Worm (Caenorhabditis elegans) whole organism, mixed stage, embryonic: Measurements from ENCODE around the gene nhr-120.

Experiments used
- M03D4.4 ChIP-seq: sonication (generic microtip); optimal IDR thresholded peaks from 2 replicates; lab custom pipeline; 2017; ENCODE audit warnings: mild to moderate bottlenecking, missing genetic modification characterization, missing compliant biosample characterization
- bed-3 ChIP-seq: fragments of 200-800 bp; sonication (Bioruptor generic); optimal IDR thresholded peaks from 3 replicates; lab custom pipeline; 2018; ENCODE audit warnings: mild to moderate bottlenecking, missing genetic modification characterization, moderate library complexity, missing compliant biosample characterization
- ceh-39 ChIP-seq: fragments of 150-350 bp; optimal IDR thresholded peaks from 2 replicates; lab custom pipeline; 2014; ENCODE audit warnings: missing biosample characterization, missing genetic modification characterization
- ceh-43 ChIP-seq: fragments of 200-800 bp; sonication (Bioruptor generic); optimal IDR thresholded peaks from 2 replicates; lab custom pipeline; 2018; ENCODE audit warnings: mild to moderate bottlenecking, missing genetic modification characterization, moderate library complexity, missing compliant biosample characterization
- ceh-83 ChIP-seq: fragments of 200-800 bp; sonication (Bioruptor generic); optimal IDR thresholded peaks from 2 replicates; lab custom pipeline; 2018; ENCODE audit warnings: mild to moderate bottlenecking, missing genetic modification characterization, missing compliant biosample characterization
- ces-1 ChIP-seq: fragments of 150-350 bp; optimal IDR thresholded peaks from 2 replicates; lab custom pipeline; 2014; ENCODE audit warnings: missing biosample characterization, missing genetic modification reagents, missing genetic modification characterization
- elt-1 ChIP-seq: sonication (generic microtip); optimal IDR thresholded peaks from 2 replicates; lab custom pipeline; 2017; ENCODE audit warnings: missing genetic modification characterization, mild to moderate bottlenecking, missing compliant biosample characterization, antibody characterized with exemption, moderate library complexity, borderline replicate concordance; ENCODE audit not compliant: insufficient read depth
- flh-1 ChIP-seq: fragments of 200-800 bp; sonication (Bioruptor generic); optimal IDR thresholded peaks from 2 replicates; lab custom pipeline; 2018; ENCODE audit warnings: mild to moderate bottlenecking, missing genetic modification characterization, moderate library complexity, missing compliant biosample characterization
- hlh-1 ChIP-seq: fragments of 150-350 bp; optimal IDR thresholded peaks from 2 replicates; lab custom pipeline; 2014; ENCODE audit warnings: missing biosample characterization, missing genetic modification reagents, missing genetic modification characterization
- lin-13 ChIP-seq: fragments of 150-350 bp; optimal IDR thresholded peaks from 2 replicates; lab custom pipeline; 2014; ENCODE audit warnings: missing biosample characterization, missing genetic modification characterization
- lin-32 ChIP-seq: fragments of 200-800 bp; sonication (Bioruptor generic); optimal IDR thresholded peaks from 2 replicates; lab custom pipeline; 2018; ENCODE audit warnings: mild to moderate bottlenecking, missing genetic modification characterization, missing compliant biosample characterization
- lsy-2 ChIP-seq: fragments of 150-350 bp; optimal IDR thresholded peaks from 2 replicates; lab custom pipeline; 2014; ENCODE audit warnings: missing biosample characterization, missing genetic modification characterization
- mab-5 ChIP-seq: fragments of 150-350 bp; optimal IDR thresholded peaks from 2 replicates; lab custom pipeline; 2014; ENCODE audit warnings: missing biosample characterization, missing genetic modification characterization
- mep-1 ChIP-seq: fragments of 150-350 bp; optimal IDR thresholded peaks from 2 replicates; lab custom pipeline; 2017; ENCODE audit warnings: missing biosample characterization, missing genetic modification reagents, missing genetic modification characterization, inconsistent platforms
- mls-2 ChIP-seq: sonication (generic microtip); optimal IDR thresholded peaks from 2 replicates; lab custom pipeline; 2016; ENCODE audit warnings: mild to moderate bottlenecking, missing genetic modification characterization, moderate library complexity, missing compliant biosample characterization
- nhr-2 ChIP-seq: fragments of 150-350 bp; optimal IDR thresholded peaks from 2 replicates; lab custom pipeline; 2014; ENCODE audit warnings: missing biosample characterization, missing genetic modification characterization
- nhr-237 ChIP-seq: fragments of 150-350 bp; optimal IDR thresholded peaks from 2 replicates; lab custom pipeline; 2014; ENCODE audit warnings: missing biosample characterization, missing genetic modification characterization
- nhr-76 ChIP-seq: sonication (generic microtip); optimal IDR thresholded peaks from 2 replicates; lab custom pipeline; 2017; ENCODE audit warnings: missing biosample characterization, missing genetic modification characterization
- pha-4 ChIP-seq: fragments of 150-350 bp; optimal IDR thresholded peaks from 2 replicates; lab custom pipeline; 2018; ENCODE audit warnings: missing biosample characterization, missing genetic modification reagents, missing genetic modification characterization
- snpc-4 ChIP-seq: fragments of 150-350 bp; optimal IDR thresholded peaks from 2 replicates; lab custom pipeline; 2014; ENCODE audit warnings: missing biosample characterization, missing genetic modification characterization
- tbx-8 ChIP-seq: fragments of 200-800 bp; sonication (Bioruptor generic); optimal IDR thresholded peaks from 2 replicates; lab custom pipeline; 2018; ENCODE audit warnings: mild to moderate bottlenecking, missing genetic modification characterization, moderate library complexity, missing compliant biosample characterization
- unc-120 ChIP-seq: sonication (generic microtip); optimal IDR thresholded peaks from 2 replicates; lab custom pipeline; 2017; ENCODE audit warnings: missing genetic modification characterization, missing compliant biosample characterization; ENCODE audit not compliant: poor library complexity, severe bottlenecking
- unc-39 ChIP-seq: fragments of 150-350 bp; optimal IDR thresholded peaks from 2 replicates; lab custom pipeline; 2014; ENCODE audit warnings: missing biosample characterization, missing genetic modification characterization
- unc-62 ChIP-seq: fragments of 150-350 bp; optimal IDR thresholded peaks from 2 replicates; lab custom pipeline; 2014; ENCODE audit warnings: missing biosample characterization, missing genetic modification reagents, missing genetic modification characterization
- ztf-11 ChIP-seq: fragments of 150-350 bp; optimal IDR thresholded peaks from 2 replicates; lab custom pipeline; 2014; ENCODE audit warnings: missing biosample characterization, missing genetic modification characterization

Gene nhr-120

ce11 chrX:6591674-6592073 lies 48.7 kb downstream of the nhr-120 start:
- no peak for TF ChIP-seq nhr-76
- no peak for TF ChIP-seq lsy-2 (tag; lab: Kevin White, UChicago)
- TF ChIP-seq mep-1 (tag; lab: Kevin White, UChicago) = no peak
- peak; percentile 57 for TF ChIP-seq unc-120
- no peak for TF ChIP-seq unc-39 (tag; lab: Kevin White, UChicago)
- TF ChIP-seq lin-32 (GFP tag; lab: Kevin White, UChicago) = no peak
- peak; percentile 41 for TF ChIP-seq unc-62 (GFP tag; lab: Kevin White, UChicago)
- no peak for TF ChIP-seq nhr-2 (tag; lab: Kevin White, UChicago)
- peak; percentile 79 for TF ChIP-seq hlh-1 (tag; lab: Kevin White, UChicago)
- TF ChIP-seq M03D4.4 (tag; lab: Kevin White, UChicago) = no peak
- TF ChIP-seq snpc-4 (tag; lab: Kevin White, UChicago) = no peak

ce11 chrX:6588495-6588894 lies 51.9 kb downstream of the nhr-120 start, which contains the start of gene fbxl-4:
Gene fbxl-4, plus strand, starts transcription at chrX:6588795.
- no peak for TF ChIP-seq nhr-76
- no peak for TF ChIP-seq pha-4 (tag; lab: Kevin White, UChicago)
- TF ChIP-seq lin-32 (GFP tag; lab: Kevin White, UChicago) = no peak
- TF ChIP-seq ztf-11 = no peak
- TF ChIP-seq M03D4.4 (tag; lab: Kevin White, UChicago) = no peak
- TF ChIP-seq elt-1 = no peak
- TF ChIP-seq lin-13 = no peak
- TF ChIP-seq ces-1 (GFP tag; lab: Kevin White, UChicago) = no peak
- no peak for TF ChIP-seq nhr-237 (tag; lab: Kevin White, UChicago)
- TF ChIP-seq hlh-1 (tag; lab: Kevin White, UChicago) = no peak
- TF ChIP-seq ceh-39 = no peak
- TF ChIP-seq tbx-8 (GFP tag; lab: Kevin White, UChicago) = no peak
- no peak for TF ChIP-seq mab-5
- no peak for TF ChIP-seq bed-3
- TF ChIP-seq ceh-43 (GFP tag; lab: Kevin White, UChicago) = no peak
- no peak for TF ChIP-seq flh-1 (GFP tag; lab: Kevin White, UChicago)
- TF ChIP-seq mls-2 (tag; lab: Kevin White, UChicago) = no peak
- TF ChIP-seq snpc-4 (tag; lab: Kevin White, UChicago) = no peak
- no peak for TF ChIP-seq ceh-83
